Fruit fly (Drosophila melanogaster) whole organism, adult: ENCODE measurements around the gene CG13653.
A peak's percentile ranks its signal among the peaks of the same experiment; 100 is the strongest.

Experiments
- CG11617 ChIP-seq: fragments of 200-800 bp; sonication (Bioruptor generic); optimal IDR thresholded peaks from 2 replicates; lab custom pipeline; 2017; ENCODE audit warnings: mild to moderate bottlenecking, missing biosample characterization, missing genetic modification reagents, missing genetic modification characterization
- CG12768 ChIP-seq: fragments of 200-800 bp; sonication (Bioruptor generic); optimal IDR thresholded peaks from 2 replicates; lab custom pipeline; 2017; ENCODE audit warnings: missing biosample characterization, missing genetic modification characterization, mild to moderate bottlenecking, moderate library complexity, missing genetic modification reagents
- CG14711 ChIP-seq: fragments of 200-800 bp; sonication (Bioruptor generic); optimal IDR thresholded peaks from 2 replicates; lab custom pipeline; 2018; ENCODE audit warnings: missing biosample characterization, mild to moderate bottlenecking, missing genetic modification characterization, moderate library complexity
- CG1620 ChIP-seq: fragments of 200-800 bp; sonication (Bioruptor generic); optimal IDR thresholded peaks from 2 replicates; lab custom pipeline; 2016; ENCODE audit warnings: missing biosample characterization, missing genetic modification characterization
- CG33017 ChIP-seq: fragments of 200-800 bp; sonication (Bioruptor generic); optimal IDR thresholded peaks from 2 replicates; lab custom pipeline; 2018; ENCODE audit warnings: missing biosample characterization, mild to moderate bottlenecking, missing genetic modification characterization, moderate library complexity
- CG5204 ChIP-seq: fragments of 200-800 bp; sonication (Bioruptor generic); optimal IDR thresholded peaks from 2 replicates; lab custom pipeline; 2016; ENCODE audit warnings: missing biosample characterization, missing genetic modification characterization
- CG7045 ChIP-seq: fragments of 200-800 bp; sonication (Bioruptor generic); optimal IDR thresholded peaks from 2 replicates; lab custom pipeline; 2017; ENCODE audit warnings: missing biosample characterization, mild to moderate bottlenecking, missing genetic modification characterization
- CG7101 ChIP-seq: fragments of 200-800 bp; sonication (Bioruptor generic); optimal IDR thresholded peaks from 2 replicates; lab custom pipeline; 2018; ENCODE audit warnings: missing biosample characterization, mild to moderate bottlenecking, missing genetic modification characterization, moderate library complexity
- Clk ChIP-seq: fragments of 200-800 bp; sonication (Bioruptor generic); optimal IDR thresholded peaks from 2 replicates; lab custom pipeline; 2017; ENCODE audit warnings: missing biosample characterization, missing genetic modification characterization
- Crg-1 ChIP-seq: fragments of 200-800 bp; sonication (Bioruptor generic); optimal IDR thresholded peaks from 2 replicates; lab custom pipeline; 2016; ENCODE audit warnings: missing biosample characterization, missing genetic modification characterization
- Hr96 ChIP-seq: fragments of 200-800 bp; sonication (Bioruptor generic); optimal IDR thresholded peaks from 2 replicates; lab custom pipeline; 2016; ENCODE audit warnings: missing biosample characterization, missing genetic modification characterization
- Mnt ChIP-seq: fragments of 200-800 bp; sonication (Bioruptor generic); optimal IDR thresholded peaks from 2 replicates; lab custom pipeline; 2016; ENCODE audit warnings: missing biosample characterization, mild to moderate bottlenecking, missing genetic modification characterization
- bab1 ChIP-seq: fragments of 200-800 bp; sonication (Bioruptor generic); optimal IDR thresholded peaks from 3 replicates; lab custom pipeline; 2019; ENCODE audit warnings: missing biosample characterization, mild to moderate bottlenecking, missing genetic modification characterization, moderate library complexity
- cic ChIP-seq: fragments of 200-800 bp; sonication (Bioruptor generic); optimal IDR thresholded peaks from 2 replicates; lab custom pipeline; 2017; ENCODE audit warnings: missing biosample characterization, mild to moderate bottlenecking, missing genetic modification characterization, moderate library complexity
- cnc ChIP-seq, 2 experiments: fragments of >200 bp; optimal IDR thresholded peaks; 2 replicates each; lab custom pipeline; 2017
- kay ChIP-seq: fragments of 200-800 bp; sonication (Bioruptor generic); peaks from one replicate; lab custom pipeline; 2016; ENCODE audit warnings: missing biosample characterization, missing genetic modification characterization, borderline replicate concordance
- ovo ChIP-seq: fragments of 200-800 bp; sonication (Bioruptor generic); optimal IDR thresholded peaks from 2 replicates; lab custom pipeline; 2016; ENCODE audit warnings: missing biosample characterization, missing genetic modification characterization
- pad ChIP-seq: fragments of 200-800 bp; sonication (Bioruptor generic); optimal IDR thresholded peaks from 3 replicates; lab custom pipeline; 2017; ENCODE audit warnings: missing biosample characterization, missing genetic modification characterization, mild to moderate bottlenecking, moderate library complexity, missing genetic modification reagents
- tj ChIP-seq: fragments of 200-800 bp; sonication (Bioruptor generic); optimal IDR thresholded peaks from 3 replicates; lab custom pipeline; 2017; ENCODE audit warnings: missing biosample characterization, mild to moderate bottlenecking, missing genetic modification characterization, moderate library complexity
- toe ChIP-seq: fragments of 200-800 bp; sonication (Bioruptor generic); optimal IDR thresholded peaks from 2 replicates; lab custom pipeline; 2016; ENCODE audit warnings: missing biosample characterization, missing genetic modification characterization

Gene CG13653

DNA sequence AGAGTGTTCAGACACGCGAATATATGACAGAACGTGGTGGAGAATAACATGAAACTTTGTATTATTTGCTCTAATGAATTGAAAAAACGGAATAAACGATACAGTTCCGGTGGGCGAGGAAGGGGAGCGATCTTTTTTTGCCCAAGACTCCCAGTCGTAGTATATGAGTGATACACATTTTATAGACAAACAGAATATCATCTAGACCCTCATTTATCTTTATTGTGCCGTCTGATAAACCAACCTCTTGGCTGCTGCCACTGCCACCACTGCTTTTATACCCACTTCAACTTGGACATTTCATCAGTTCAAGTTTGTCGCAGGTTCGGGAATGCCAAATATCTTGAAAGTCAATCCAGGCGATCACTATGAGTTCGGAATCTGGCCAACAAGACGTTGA lies 20.7 kb downstream of the CG13653 start, which contains the start of gene CG31106:
Gene CG31106, plus strand, starts transcription at position 301 of the 400 bp plus-strand sequence.
- no peak for TF ChIP-seq Clk (GFP tag; lab: Kevin White, UChicago)
- TF ChIP-seq kay (GFP tag; lab: Kevin White, UChicago), result no peak
- TF ChIP-seq Hr96 (GFP tag; lab: Kevin White, UChicago), result no peak
- TF ChIP-seq CG7101 (tag; lab: Kevin White, UChicago), result no peak
- TF ChIP-seq CG7045 (GFP tag; lab: Kevin White, UChicago), result no peak
- no peak for TF ChIP-seq CG5204 (GFP tag; lab: Kevin White, UChicago)
- no peak for TF ChIP-seq ovo
- no peak for TF ChIP-seq CG12768 (GFP tag; lab: Kevin White, UChicago)
- TF ChIP-seq pad, result no peak
- TF ChIP-seq CG11617 (GFP tag; lab: Kevin White, UChicago), result no peak
- TF ChIP-seq CG1620, result no peak
- TF ChIP-seq CG33017 (tag; lab: Kevin White, UChicago), result no peak
- no peak for TF ChIP-seq toe (GFP tag; lab: Kevin White, UChicago)

- TF ChIP-seq pad, result no peak
- no peak for TF ChIP-seq cnc (optimal IDR thresholded peaks at IDR 0.05; lab: Kevin White, UChicago)
- no peak for TF ChIP-seq tj (GFP tag; lab: Kevin White, UChicago)
- no peak for TF ChIP-seq CG12768 (GFP tag; lab: Kevin White, UChicago)
- TF ChIP-seq CG1620, result no peak
- TF ChIP-seq cic (GFP tag; lab: Kevin White, UChicago), result peak; percentile 6
Measured at dm6 chr3R:25219018-25219417, 23.7 kb downstream of the CG13653 start, which contains the start of gene CG31103. CG31103 (plus strand) TSS chr3R:25219318.

DNA sequence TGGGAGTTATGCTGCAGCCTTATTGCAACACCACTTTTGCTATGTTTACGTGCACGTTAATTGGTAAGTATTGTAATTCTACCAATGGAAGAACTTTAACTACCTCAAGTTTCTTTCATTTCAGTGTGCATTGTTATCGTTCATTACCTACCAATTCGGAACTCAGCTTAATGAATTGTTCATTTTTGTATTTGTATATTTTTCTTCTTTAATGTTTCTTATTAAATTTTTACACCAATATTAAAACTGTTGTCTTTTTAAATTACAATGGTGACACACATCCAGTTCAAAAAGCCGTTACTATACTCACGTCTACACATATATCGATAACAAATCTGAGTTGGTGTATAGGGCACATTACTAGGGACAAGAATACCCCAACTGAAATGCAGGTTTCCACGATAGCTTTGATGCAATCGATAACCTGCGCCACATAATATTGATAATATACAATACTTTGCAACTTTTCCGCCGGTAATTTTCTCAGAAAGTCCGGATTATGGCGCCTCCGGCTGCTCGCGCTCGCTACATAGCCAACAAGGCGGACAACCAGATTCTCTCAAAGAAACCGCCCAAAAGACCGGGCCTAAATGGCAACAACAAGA lies 26.0 kb downstream of the CG13653 start, which contains the start of gene Alg9:
Gene Alg9, plus strand, starts transcription at position 387 of the 605 bp plus-strand sequence.
- TF ChIP-seq CG14711 (tag; lab: Kevin White, UChicago) (peak; percentile 11), kay (GFP tag; lab: Kevin White, UChicago) (peak; percentile 74), tj (GFP tag; lab: Kevin White, UChicago) (no peak), toe (GFP tag; lab: Kevin White, UChicago) (peak; percentile 3), CG5204 (GFP tag; lab: Kevin White, UChicago) (peak; percentile 42), CG12768 (GFP tag; lab: Kevin White, UChicago) (no peak), CG7101 (tag; lab: Kevin White, UChicago) (no peak), Mnt (GFP tag; lab: Kevin White, UChicago) (no peak), ovo (no peak), cic (GFP tag; lab: Kevin White, UChicago) (no peak), bab1 (GFP tag; lab: Kevin White, UChicago) (no peak)

dm6 chr3R:25225483-25225882 lies 30.2 kb downstream of the CG13653 start:
- no peak for TF ChIP-seq CG7101 (tag; lab: Kevin White, UChicago)
- no peak for TF ChIP-seq tj (GFP tag; lab: Kevin White, UChicago)
- no peak for TF ChIP-seq bab1 (GFP tag; lab: Kevin White, UChicago)
- no peak for TF ChIP-seq CG11617 (GFP tag; lab: Kevin White, UChicago)
- no peak for TF ChIP-seq Clk (GFP tag; lab: Kevin White, UChicago)
- no peak for TF ChIP-seq toe (GFP tag; lab: Kevin White, UChicago)
- TF ChIP-seq CG7045 (GFP tag; lab: Kevin White, UChicago), result no peak

DNA sequence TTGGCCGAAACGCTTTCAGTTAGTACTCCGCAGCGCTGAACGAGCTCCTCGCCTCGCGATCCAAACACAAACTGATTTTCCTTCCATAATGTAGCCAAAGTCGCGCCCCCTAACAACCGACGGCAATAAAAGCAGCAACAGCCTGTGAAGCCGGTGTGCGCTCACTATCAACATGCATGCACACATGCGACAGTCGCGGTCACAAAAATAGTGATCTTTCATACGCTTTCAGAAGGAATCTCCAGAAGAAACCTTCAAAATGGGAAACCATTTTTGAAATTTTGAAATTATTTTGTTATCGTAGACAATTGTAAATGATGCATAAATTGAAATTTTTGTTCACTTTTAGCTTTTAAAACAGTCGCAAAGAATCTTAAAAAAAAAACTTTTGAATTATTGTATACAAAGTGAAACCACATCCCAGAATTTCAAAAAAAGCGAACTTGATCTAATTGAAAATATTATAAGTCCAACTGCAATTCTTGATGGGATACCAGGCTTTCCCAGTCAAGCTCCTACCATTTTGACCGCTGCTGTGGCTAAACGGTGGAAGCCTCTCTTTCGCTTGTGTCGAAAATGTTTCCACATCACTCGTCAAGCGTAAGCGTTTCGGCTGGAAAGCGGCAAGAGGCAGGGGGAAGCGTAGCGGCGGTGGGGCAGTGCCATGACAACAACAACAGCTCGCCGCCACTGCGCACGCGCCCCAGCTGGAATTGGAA lies 37.1 kb downstream of the CG13653 start, which contains the start of gene Cad96Cb:
Gene Cad96Cb, minus strand, starts transcription at position 51 of the 719 bp plus-strand sequence.
- TF ChIP-seq Crg-1, result no peak
- TF ChIP-seq tj (GFP tag; lab: Kevin White, UChicago), result no peak
- no peak for TF ChIP-seq Hr96 (GFP tag; lab: Kevin White, UChicago)
- TF ChIP-seq Clk (GFP tag; lab: Kevin White, UChicago), result no peak
- TF ChIP-seq bab1 (GFP tag; lab: Kevin White, UChicago), result no peak
- no peak for TF ChIP-seq ovo
- no peak for TF ChIP-seq CG11617 (GFP tag; lab: Kevin White, UChicago)
- no peak for TF ChIP-seq CG12768 (GFP tag; lab: Kevin White, UChicago)
- TF ChIP-seq CG7101 (tag; lab: Kevin White, UChicago), result no peak
- TF ChIP-seq CG5204 (GFP tag; lab: Kevin White, UChicago), result no peak
- no peak for TF ChIP-seq kay (GFP tag; lab: Kevin White, UChicago)
- TF ChIP-seq CG14711 (tag; lab: Kevin White, UChicago), result no peak
- no peak for TF ChIP-seq cnc (optimal IDR thresholded peaks at IDR 0.05; lab: Kevin White, UChicago)
- TF ChIP-seq CG7045 (GFP tag; lab: Kevin White, UChicago), result no peak
- no peak for TF ChIP-seq toe (GFP tag; lab: Kevin White, UChicago)
- TF ChIP-seq CG1620, result no peak
- no peak for TF ChIP-seq CG33017 (tag; lab: Kevin White, UChicago)
- no peak for TF ChIP-seq cic (GFP tag; lab: Kevin White, UChicago)
- no peak for TF ChIP-seq Mnt (GFP tag; lab: Kevin White, UChicago)

DNA sequence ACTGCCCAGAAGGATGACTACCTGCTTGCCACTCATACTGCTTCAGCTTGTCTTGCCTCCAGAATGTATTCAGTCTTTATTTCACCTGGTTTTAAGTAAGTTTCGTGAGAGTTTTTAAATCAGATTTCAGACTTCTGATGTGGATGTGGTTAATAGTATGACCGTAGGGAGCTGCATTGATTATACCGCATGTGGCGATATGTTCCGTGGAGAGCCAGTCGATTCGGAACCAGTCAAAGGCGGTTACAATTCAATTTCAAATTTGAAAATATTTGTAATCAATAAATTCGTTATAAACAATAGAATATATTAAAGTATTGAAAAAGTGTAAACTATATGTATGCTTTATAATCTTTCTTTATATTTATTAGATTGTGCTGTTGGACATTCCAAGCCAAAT lies 40.0 kb downstream of the CG13653 start, which contains the start of gene Sil1:
Gene Sil1, minus strand, starts transcription at position 168 of the 400 bp plus-strand sequence.
- no peak for TF ChIP-seq cnc (optimal IDR thresholded peaks at IDR 0.05; lab: Kevin White, UChicago)
